Worm (Caenorhabditis elegans): ENCODE results near the gene T14G8.3.

- no peak for TF ChIP-seq ceh-18 (tag; optimal IDR thresholded peaks at IDR 0.05)
- TF ChIP-seq ama-1 (optimal IDR thresholded peaks at IDR 0.05): no peak
- no peak for TF ChIP-seq elt-4 (tag; optimal IDR thresholded peaks at IDR 0.05)
- TF ChIP-seq pha-4 (tag; optimal IDR thresholded peaks at IDR 0.05): no peak
- no peak for TF ChIP-seq ceh-45 (GFP tag; IDR thresholded peaks at IDR 0.05)
- no peak for TF ChIP-seq dmd-4 (tag; optimal IDR thresholded peaks at IDR 0.05; ENCODE audit: borderline replicate concordance)
- TF ChIP-seq eyg-1 (tag; optimal IDR thresholded peaks at IDR 0.05): no peak
- TF ChIP-seq unc-55 (GFP tag; optimal IDR thresholded peaks at IDR 0.05): no peak
- TF ChIP-seq nhr-11 (tag; optimal IDR thresholded peaks at IDR 0.05): no peak
- TF ChIP-seq npax-4 (tag; optimal IDR thresholded peaks at IDR 0.05): no peak
Observed at ce11 chrX:12846043-12846442, 15.0 kb upstream of the T14G8.3 start, which contains the start of gene C52G5.3.
